Worm (Caenorhabditis elegans) whole organism, midembryonic: ENCODE measurements around the gene ZK563.2.

Experiments used
- T22C8.4 ChIP-seq: fragments of 200-800 bp; sonication (Bioruptor generic); IDR thresholded peaks from 2 replicates; pipeline ENCODE4 v1.3.6; 2022; ENCODE audit warnings: missing genetic modification characterization, missing compliant biosample characterization
- cog-1 ChIP-seq: sonication (generic microtip); optimal IDR thresholded peaks from 2 replicates; lab custom pipeline; 2016; ENCODE audit warnings: missing genetic modification characterization, missing compliant biosample characterization
- flt-1 ChIP-seq: fragments of 200-800 bp; sonication (Bioruptor generic); IDR thresholded peaks from 2 replicates; pipeline ENCODE4 v1.3.6; 2022; ENCODE audit warnings: missing genetic modification characterization, missing compliant biosample characterization
- klf-2 ChIP-seq: fragments of 200-800 bp; sonication (Bioruptor generic); conservative IDR thresholded peaks from 2 replicates; pipeline ENCODE4 v1.3.6; 2022; ENCODE audit warnings: missing genetic modification reagents, missing genetic modification characterization, missing compliant biosample characterization
- med-1 ChIP-seq: sonication (generic microtip); optimal IDR thresholded peaks from 2 replicates; lab custom pipeline; 2017; ENCODE audit warnings: missing genetic modification characterization, mild to moderate bottlenecking, missing compliant biosample characterization, antibody characterized with exemption, missing genetic modification reagents; ENCODE audit not compliant: insufficient read depth
- ref-1 ChIP-seq: fragments of 200-800 bp; sonication (Bioruptor generic); conservative IDR thresholded peaks from 2 replicates; pipeline ENCODE4 v1.3.6; 2022; ENCODE audit warnings: missing genetic modification reagents, missing genetic modification characterization, missing compliant biosample characterization
- tab-1 ChIP-seq: fragments of 200-800 bp; sonication (Bioruptor generic); IDR thresholded peaks from 2 replicates; pipeline ENCODE4 v1.3.6; 2022; ENCODE audit warnings: missing genetic modification characterization, missing compliant biosample characterization
- ztf-23 ChIP-seq: fragments of 200-800 bp; sonication (Bioruptor generic); IDR thresholded peaks from 2 replicates; pipeline ENCODE4 v1.3.6; 2022; ENCODE audit warnings: missing genetic modification reagents, missing genetic modification characterization, missing compliant biosample characterization
- ztf-29 ChIP-seq: fragments of 200-800 bp; sonication (Bioruptor generic); IDR thresholded peaks from 2 replicates; pipeline ENCODE4 v1.3.6; 2022; ENCODE audit warnings: missing genetic modification reagents, missing genetic modification characterization, missing compliant biosample characterization

- TF ChIP-seq ztf-23 (GFP tag; lab: Robert Waterston, UW), result no peak
- TF ChIP-seq ref-1 (GFP tag; lab: Robert Waterston, UW), result no peak
- TF ChIP-seq ztf-29 (GFP tag; lab: Robert Waterston, UW), result no peak
- TF ChIP-seq flt-1 (GFP tag; lab: Robert Waterston, UW), result no peak
- no peak for TF ChIP-seq klf-2 (GFP tag; lab: Robert Waterston, UW)
- no peak for TF ChIP-seq T22C8.4 (GFP tag; lab: Robert Waterston, UW)
- no peak for TF ChIP-seq med-1 (GFP tag; lab: Kevin White, UChicago)
- no peak for TF ChIP-seq tab-1 (GFP tag; lab: Robert Waterston, UW)
- no peak for TF ChIP-seq cog-1 (tag; lab: Kevin White, UChicago)
Observed at ce11 chrX:3414660-3415144, 45.9 kb downstream of the ZK563.2 start, which contains the start of gene dhs-27.
